Fruit fly (Drosophila melanogaster): Measurements from ENCODE around the gene CG15333.

CG15333 gene

DNA sequence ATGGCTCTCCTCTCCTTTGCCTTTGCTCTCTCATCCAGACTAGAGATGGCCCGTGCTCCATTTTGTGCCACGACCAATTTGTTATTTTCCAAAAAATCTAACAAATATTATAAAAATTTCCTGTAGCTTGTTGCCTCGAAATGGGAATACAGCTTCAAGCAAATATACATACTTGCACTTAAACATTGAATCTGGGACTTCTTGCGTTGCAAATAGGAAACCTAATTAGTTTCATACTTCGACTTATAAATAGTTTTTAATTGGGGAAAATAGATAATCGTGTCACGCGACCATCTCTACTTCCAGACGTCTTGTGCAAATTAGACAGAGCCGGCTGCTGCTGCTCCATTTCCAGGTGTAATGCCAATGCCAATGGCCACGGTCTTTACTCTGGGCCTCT lies 50.7 kb downstream of the CG15333 start:
- TF ChIP-seq CG15710 (tag; optimal IDR thresholded peaks at IDR 0.05): peak; percentile 88
- TF ChIP-seq Pif1A (GFP tag; optimal IDR thresholded peaks at IDR 0.05): peak; percentile 86
- TF ChIP-seq CG12605 (GFP tag; IDR thresholded peaks at IDR 0.05): no peak
- peak; percentile 85 for TF ChIP-seq CG17806 (tag; optimal IDR thresholded peaks at IDR 0.05)
- peak; percentile 49 for TF ChIP-seq CG13204 (GFP tag; optimal IDR thresholded peaks at IDR 0.05)
- TF ChIP-seq rn (GFP tag; IDR thresholded peaks at IDR 0.05): peak; percentile 19; the same call in 1 of the 2 replicates
- TF ChIP-seq Snoo (tag; optimal IDR thresholded peaks at IDR 0.05): peak; percentile 78
- peak; percentile 86 for TF ChIP-seq CG9948 (tag; optimal IDR thresholded peaks at IDR 0.05)
- peak; percentile 82 for TF ChIP-seq fd96Ca (GFP tag; IDR thresholded peaks at IDR 0.05)
- TF ChIP-seq D1 (tag; optimal IDR thresholded peaks at IDR 0.05): peak; percentile 62
- TF ChIP-seq CG8301 (tag; optimal IDR thresholded peaks at IDR 0.05): peak; percentile 84
- TF ChIP-seq EcR (GFP tag; optimal IDR thresholded peaks at IDR 0.05): no peak
- TF ChIP-seq CG4496 (GFP tag; IDR thresholded peaks at IDR 0.05): peak; percentile 56
- TF ChIP-seq CG14655 (GFP tag; optimal IDR thresholded peaks at IDR 0.05): peak; percentile 89
- peak; percentile 68 for TF ChIP-seq gl (tag; optimal IDR thresholded peaks at IDR 0.05)
- TF ChIP-seq Pif1B (GFP tag; optimal IDR thresholded peaks at IDR 0.05): peak; percentile 75
- TF ChIP-seq CG8159 (tag; optimal IDR thresholded peaks at IDR 0.05): peak; percentile 86
- peak; percentile 58 for TF ChIP-seq Ets98B (GFP tag; IDR thresholded peaks at IDR 0.05)
- TF ChIP-seq CG10348 (GFP tag; IDR thresholded peaks at IDR 0.05): no peak
- peak; percentile 64 for TF ChIP-seq CG32121 (GFP tag; IDR thresholded peaks at IDR 0.05)
- peak; percentile 85 for TF ChIP-seq CG34367 (tag; optimal IDR thresholded peaks at IDR 0.05)

All from whole organism, pupa.